Worm (Caenorhabditis elegans) whole organism, L4 larva: ENCODE data around the gene gln-3.

ENCODE experiments used
- F44E2.7 ChIP-seq: fragments of 200-800 bp; sonication (Bioruptor generic); IDR thresholded peaks from 2 replicates; pipeline ENCODE4 v2.1.2; 2022; ENCODE audit warnings: missing genetic modification characterization, missing compliant biosample characterization
- T26A8.4 ChIP-seq: fragments of 200-800 bp; sonication (Bioruptor generic); IDR thresholded peaks from 2 replicates; pipeline ENCODE4 v1.3.6; 2022; ENCODE audit warnings: missing genetic modification characterization, missing compliant biosample characterization
- aha-1 ChIP-seq: fragments of 150-350 bp; peaks from one replicate; lab custom pipeline; 2014; ENCODE audit warnings: missing biosample characterization, missing genetic modification characterization
- ceh-20 ChIP-seq: fragments of 200-800 bp; sonication (Bioruptor generic); IDR thresholded peaks from 2 replicates; pipeline ENCODE4 v1.3.6; 2022; ENCODE audit warnings: missing genetic modification reagents, missing genetic modification characterization, missing compliant biosample characterization
- cey-2 ChIP-seq: sonication (generic microtip); optimal IDR thresholded peaks from 3 replicates; lab custom pipeline; 2017; ENCODE audit warnings: missing genetic modification characterization, mild to moderate bottlenecking, missing compliant biosample characterization, antibody characterized with exemption, borderline replicate concordance; ENCODE audit not compliant: insufficient read depth
- daf-12 ChIP-seq: fragments of 150-350 bp; optimal IDR thresholded peaks from 2 replicates; lab custom pipeline; 2014; ENCODE audit warnings: missing biosample characterization, missing genetic modification reagents, missing genetic modification characterization
- daf-16 ChIP-seq, 3 experiments: sonication (generic microtip); optimal IDR thresholded peaks; 2 replicates each; lab custom pipeline; 2016 to 2017; ENCODE audit warnings: missing genetic modification characterization in 3 of 3, missing genetic modification reagents in 3 of 3, mild to moderate bottlenecking in 2 of 3, missing compliant biosample characterization in 2 of 3, missing biosample characterization in 1 of 3, moderate library complexity in 1 of 3
- dmd-6 ChIP-seq: fragments of 200-800 bp; sonication (Bioruptor generic); IDR thresholded peaks from 2 replicates; pipeline ENCODE4 v1.3.6; 2022; ENCODE audit warnings: missing genetic modification reagents, missing genetic modification characterization, missing compliant biosample characterization
- dmd-9 ChIP-seq: fragments of 200-800 bp; sonication (Bioruptor generic); IDR thresholded peaks from 2 replicates; pipeline ENCODE4 v1.3.6; 2022; ENCODE audit warnings: missing genetic modification reagents, missing genetic modification characterization, missing compliant biosample characterization
- duxl-1 ChIP-seq: sonication (generic microtip); optimal IDR thresholded peaks from 2 replicates; lab custom pipeline; 2016; ENCODE audit warnings: mild to moderate bottlenecking, missing genetic modification characterization, moderate library complexity, missing compliant biosample characterization; ENCODE audit not compliant: poor library complexity
- dve-1 ChIP-seq: sonication (generic microtip); optimal IDR thresholded peaks from 2 replicates; lab custom pipeline; 2017; ENCODE audit warnings: antibody characterized with exemption, mild to moderate bottlenecking, missing genetic modification characterization, missing compliant biosample characterization; ENCODE audit not compliant: insufficient read depth
- fkh-10 ChIP-seq: fragments of 150-350 bp; optimal IDR thresholded peaks from 2 replicates; lab custom pipeline; 2014; ENCODE audit warnings: missing biosample characterization, missing genetic modification reagents, missing genetic modification characterization
- hif-1 ChIP-seq, 2 experiments: sonication (generic microtip); optimal IDR thresholded peaks; 2 replicates each; lab custom pipeline; 2016 to 2017; ENCODE audit warnings: missing compliant biosample characterization in 2 of 2, missing genetic modification characterization in 2 of 2, missing genetic modification reagents in 2 of 2, missing genotype in 2 of 2, mild to moderate bottlenecking in 1 of 2
- hlh-11 ChIP-seq: fragments of 200-800 bp; sonication (Bioruptor generic); optimal IDR thresholded peaks from 2 replicates; lab custom pipeline; 2018; ENCODE audit warnings: mild to moderate bottlenecking, missing genetic modification characterization, missing compliant biosample characterization
- hmg-1.1 ChIP-seq: fragments of 200-800 bp; sonication (Bioruptor generic); IDR thresholded peaks from 2 replicates; pipeline ENCODE4 v1.3.6; 2022; ENCODE audit warnings: missing genetic modification reagents, missing genetic modification characterization, missing compliant biosample characterization
- lin-1 ChIP-seq: fragments of 200-800 bp; sonication (Bioruptor generic); IDR thresholded peaks from 2 replicates; pipeline ENCODE4 v1.3.6; 2022; ENCODE audit warnings: missing genetic modification reagents, missing genetic modification characterization, missing compliant biosample characterization
- lsy-2 ChIP-seq, 2 experiments: fragments of 150-350 bp in 1 of 2; sonication (generic microtip) in 1 of 2; optimal IDR thresholded peaks; 2 replicates each; lab custom pipeline; 2014 to 2017; ENCODE audit warnings: missing biosample characterization in 2 of 2, missing genetic modification characterization in 2 of 2
- mdt-29 ChIP-seq: fragments of 200-800 bp; sonication (Bioruptor generic); IDR thresholded peaks from 2 replicates; pipeline ENCODE4 v1.3.6; 2022; ENCODE audit warnings: missing genetic modification reagents, missing genetic modification characterization, missing compliant biosample characterization
- mep-1 ChIP-seq: fragments of 150-350 bp; sonication (generic microtip); optimal IDR thresholded peaks from 3 replicates; lab custom pipeline; 2014; ENCODE audit warnings: missing biosample characterization, missing genetic modification characterization
- mes-2 ChIP-seq: sonication (generic microtip); optimal IDR thresholded peaks from 2 replicates; lab custom pipeline; 2016; ENCODE audit warnings: missing genotype, mild to moderate bottlenecking, missing genetic modification characterization, missing compliant biosample characterization; ENCODE audit not compliant: poor library complexity, severe bottlenecking
- mxl-3 ChIP-seq: fragments of 200-800 bp; sonication (Bioruptor generic); optimal IDR thresholded peaks from 2 replicates; lab custom pipeline; 2018; ENCODE audit warnings: mild to moderate bottlenecking, missing genetic modification characterization, missing compliant biosample characterization
- nhr-102 ChIP-seq: sonication (generic microtip); optimal IDR thresholded peaks from 2 replicates; lab custom pipeline; 2016; ENCODE audit warnings: mild to moderate bottlenecking, missing genetic modification characterization, moderate library complexity, missing compliant biosample characterization
- nhr-42 ChIP-seq: fragments of 200-800 bp; sonication (Bioruptor generic); IDR thresholded peaks from 2 replicates; pipeline ENCODE4 v1.3.6; 2022; ENCODE audit warnings: missing genetic modification characterization, missing compliant biosample characterization
- nhr-76 ChIP-seq: fragments of 150-350 bp; optimal IDR thresholded peaks from 2 replicates; lab custom pipeline; 2014; ENCODE audit warnings: missing biosample characterization, missing genetic modification characterization
- nhr-77 ChIP-seq: fragments of 150-350 bp; optimal IDR thresholded peaks from 2 replicates; lab custom pipeline; 2014; ENCODE audit warnings: missing biosample characterization, missing genetic modification characterization
- pha-4 ChIP-seq, 2 experiments: fragments of 150-350 bp in 1 of 2; fragments of 200-800 bp in 1 of 2; sonication (Bioruptor generic) in 1 of 2; IDR thresholded peaks in 1 of 2; optimal IDR thresholded peaks in 1 of 2; 2 replicates each; pipeline versions ENCODE4 v1.3.6 to Lab custom; 2014 to 2022; ENCODE audit warnings: missing genetic modification characterization in 2 of 2, missing genetic modification reagents in 2 of 2, missing biosample characterization in 1 of 2, missing compliant biosample characterization in 1 of 2
- php-3 ChIP-seq: fragments of 200-800 bp; sonication (Bioruptor generic); IDR thresholded peaks from 2 replicates; pipeline ENCODE4 v1.3.6; 2022; ENCODE audit warnings: missing genetic modification reagents, missing genetic modification characterization, missing compliant biosample characterization
- sdz-12 ChIP-seq: fragments of 200-800 bp; sonication (Bioruptor generic); optimal IDR thresholded peaks from 2 replicates; lab custom pipeline; 2018; ENCODE audit warnings: mild to moderate bottlenecking, missing genetic modification characterization, missing compliant biosample characterization
- snpc-1.2 ChIP-seq: fragments of 200-800 bp; sonication (Bioruptor generic); IDR thresholded peaks from 2 replicates; pipeline ENCODE4 v1.3.6; 2022; ENCODE audit warnings: missing genetic modification reagents, missing genetic modification characterization, missing compliant biosample characterization
- unc-130 ChIP-seq: sonication (generic microtip); optimal IDR thresholded peaks from 2 replicates; lab custom pipeline; 2016; ENCODE audit warnings: missing genetic modification reagents, missing genetic modification characterization, missing compliant biosample characterization
- unc-39 ChIP-seq: sonication (generic microtip); optimal IDR thresholded peaks from 2 replicates; lab custom pipeline; 2017; ENCODE audit warnings: missing biosample characterization, missing genetic modification characterization
- unc-62 ChIP-seq, 3 experiments: fragments of 150-350 bp in 1 of 3; sonication (generic microtip); optimal IDR thresholded peaks in 2 of 3; peaks in 1 of 3; 1 replicate in 1 of 3; 2 replicates in 2 of 3; lab custom pipeline; 2014 to 2017; ENCODE audit warnings: missing biosample characterization in 3 of 3, missing genetic modification characterization in 3 of 3, missing genetic modification reagents in 3 of 3, missing genotype in 1 of 3
- zfp-3 ChIP-seq: fragments of 200-800 bp; sonication (Bioruptor generic); conservative IDR thresholded peaks from 2 replicates; pipeline ENCODE4 v1.3.6; 2022; ENCODE audit warnings: missing genetic modification reagents, missing genetic modification characterization, missing compliant biosample characterization

Gene gln-3

DNA sequence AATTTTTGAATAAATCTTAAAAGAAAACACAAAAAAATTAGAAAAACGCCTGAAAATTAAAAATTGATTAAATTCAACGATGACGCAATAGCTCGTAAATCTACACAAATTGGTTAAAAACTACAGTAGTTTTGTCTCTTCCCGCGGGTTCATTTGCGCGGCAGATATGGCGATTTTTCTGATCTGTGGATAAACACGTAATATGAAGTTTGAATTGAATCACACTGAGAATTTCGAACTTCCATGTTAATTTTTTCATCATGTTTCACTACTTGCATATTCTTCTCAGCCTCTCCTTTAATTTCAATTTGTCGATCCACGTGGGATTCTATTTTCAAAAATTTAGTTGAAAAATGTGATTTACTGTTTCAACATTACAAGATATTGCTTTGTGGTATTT lies 3.1 kb downstream of the gln-3 start:
- TF ChIP-seq duxl-1 (tag; lab: Kevin White, UChicago) (peak; percentile 62), ceh-20 (GFP tag; lab: Robert Waterston, UW) (peak; percentile 43; the same call in 1 of the 2 replicates), dve-1 (tag; lab: Kevin White, UChicago) (peak; percentile 55), T26A8.4 (peak; percentile 41), snpc-1.2 (peak; percentile 90), php-3 (0 out of 2 replicates have a peak, but pooled peaks have one; percentile 39), nhr-102 (tag; lab: Kevin White, UChicago) (peak; percentile 13), mep-1 (tag; lab: Kevin White, UChicago) (peak; percentile 69), lsy-2 (tag; optimal IDR thresholded peaks at IDR 0.05; lab: Kevin White, UChicago) (peak in 1 of 2 experiments; percentile 6), sdz-12 (GFP tag; lab: Kevin White, UChicago) (peak; percentile 16), daf-16 (GFP tag; optimal IDR thresholded peaks at IDR 0.05; lab: Kevin White, UChicago) (peak in 1 of 2 experiments; percentile 28), daf-16 (tag; optimal IDR thresholded peaks at IDR 0.05; lab: Kevin White, UChicago) (peak; percentile 36), hlh-11 (tag; lab: Kevin White, UChicago) (peak; percentile 5), zfp-3 (GFP tag; lab: Robert Waterston, UW) (peak; percentile 83; the same call in 1 of the 2 replicates), hmg-1.1 (GFP tag; lab: Robert Waterston, UW) (peak; percentile 14; the same call in 1 of the 2 replicates), mdt-29 (GFP tag; lab: Robert Waterston, UW) (peak; percentile 44; the same call in 1 of the 2 replicates), F44E2.7 (0 out of 2 replicates have a peak, but pooled peaks have one; percentile 38), dmd-6 (GFP tag; lab: Robert Waterston, UW) (peak; percentile 15; the same call in 1 of the 2 replicates), nhr-77 (tag; lab: Kevin White, UChicago) (peak; percentile 13), nhr-42 (GFP tag; lab: Robert Waterston, UW) (peak; percentile 72; the same call in 1 of the 2 replicates)
- TF ChIP-seq, all 104 proteins: peak for 19; not testable (repeated sequence) for 85

DNA sequence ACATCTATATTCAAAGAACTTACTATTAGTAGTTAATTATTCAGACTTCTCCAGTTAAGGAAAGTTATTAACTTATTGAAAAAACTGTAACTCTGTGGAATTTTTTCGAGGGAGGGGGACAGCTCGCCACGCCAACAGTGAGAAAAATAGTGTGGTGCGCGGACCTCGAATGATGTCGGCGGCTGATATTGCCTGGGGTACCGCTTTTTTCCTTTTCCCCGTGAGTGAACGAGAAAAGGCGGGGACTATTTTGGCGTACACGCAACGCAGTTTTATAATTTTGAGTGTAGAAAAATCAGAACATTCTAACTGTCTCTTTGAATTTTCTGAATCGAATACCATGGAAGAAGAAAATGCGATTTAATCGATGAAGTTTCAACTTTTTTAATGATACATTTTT lies 16.2 kb downstream of the gln-3 start:
- TF ChIP-seq snpc-1.2: peak; percentile 75

DNA sequence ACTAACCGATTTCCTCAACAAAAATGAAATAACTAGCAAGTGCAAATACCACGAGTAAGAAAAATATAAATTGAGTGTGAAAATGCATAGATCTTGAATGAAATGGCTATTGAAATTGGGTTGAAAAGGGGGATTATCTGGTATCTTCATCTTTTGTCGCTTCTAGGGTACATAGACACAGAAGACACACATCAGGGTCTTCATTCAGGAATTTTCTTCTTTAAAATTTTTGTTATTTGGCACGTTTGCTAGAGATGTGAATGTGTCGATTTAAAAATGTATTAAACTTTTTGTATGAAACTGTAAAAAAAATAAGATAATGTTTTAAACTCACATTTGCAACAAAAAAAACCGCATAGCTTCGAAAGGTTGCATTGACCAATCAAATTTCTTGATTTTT lies 23.4 kb downstream of the gln-3 start, which contains the start of gene Y105C5B.25:
Gene Y105C5B.25 (minus strand): TSS at position 101 of the 400 bp plus-strand sequence.
- TF ChIP-seq mes-2 (tag; lab: Kevin White, UChicago): no peak
- no peak for TF ChIP-seq unc-130 (GFP tag; lab: Kevin White, UChicago)
- peak in 1 of 2 experiments; percentile 69 for TF ChIP-seq unc-62 (GFP tag; optimal IDR thresholded peaks at IDR 0.05 in 1 of 2; lab: Kevin White, UChicago)
- no peak for TF ChIP-seq unc-62 (tag; optimal IDR thresholded peaks at IDR 0.05; lab: Kevin White, UChicago)

DNA sequence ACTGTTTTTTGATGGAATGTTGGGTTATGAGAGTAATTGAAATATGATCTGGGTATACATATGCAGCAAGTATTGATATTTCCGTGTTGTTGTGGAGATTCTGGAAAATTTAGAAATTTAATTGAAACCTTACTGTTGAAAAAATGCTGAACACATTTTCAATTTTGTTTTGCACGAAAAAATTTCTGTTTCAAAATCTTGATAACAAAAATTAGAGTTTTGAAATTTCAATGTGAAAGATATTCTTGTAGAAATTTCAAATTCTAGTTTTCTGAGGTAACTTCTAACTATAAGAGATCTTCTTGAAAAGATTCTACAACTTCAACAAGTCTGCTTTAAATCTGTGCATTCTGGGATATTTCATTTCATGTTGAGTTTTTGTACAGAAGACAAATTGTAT lies 24.4 kb downstream of the gln-3 start:
- no peak for TF ChIP-seq cey-2 (tag; lab: Kevin White, UChicago)
- TF ChIP-seq hif-1 (tag; optimal IDR thresholded peaks at IDR 0.05; lab: Kevin White, UChicago): no peak
- TF ChIP-seq lin-1 (GFP tag; lab: Robert Waterston, UW): no peak
- TF ChIP-seq aha-1 (tag; lab: Kevin White, UChicago): peak; percentile 91
- TF ChIP-seq dmd-9: no peak
- peak in 1 of 2 experiments; percentile 67 for TF ChIP-seq unc-62 (GFP tag; optimal IDR thresholded peaks at IDR 0.05 in 1 of 2; lab: Kevin White, UChicago)
- no peak for TF ChIP-seq unc-62 (tag; optimal IDR thresholded peaks at IDR 0.05; lab: Kevin White, UChicago)

DNA sequence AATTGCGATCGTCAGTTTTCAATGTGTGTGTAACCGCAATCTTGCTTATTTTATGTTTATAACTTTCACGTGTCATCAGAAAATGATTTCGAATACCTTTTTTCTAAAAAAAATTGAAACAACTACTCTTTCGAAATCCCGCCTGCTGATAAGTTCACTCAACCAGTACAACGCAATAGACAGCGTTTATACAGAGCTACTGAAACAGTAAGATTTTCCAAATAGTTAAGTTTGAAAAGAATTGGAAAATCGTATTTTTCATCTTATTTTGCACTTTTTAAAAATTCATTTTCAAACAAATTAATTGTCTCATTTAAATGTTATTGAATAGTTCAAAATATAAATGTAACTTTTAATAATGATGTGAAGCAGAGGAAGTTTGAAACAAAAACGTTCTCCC lies 31.7 kb downstream of the gln-3 start:
- TF ChIP-seq mes-2 (tag; lab: Kevin White, UChicago) (no peak), fkh-10 (GFP tag; lab: Kevin White, UChicago) (no peak), pha-4 (GFP tag; IDR thresholded peaks at IDR 0.05; lab: Robert Waterston, UW) (no peak), pha-4 (tag; optimal IDR thresholded peaks at IDR 0.05; lab: Kevin White, UChicago) (no peak), php-3 (no peak), mxl-3 (GFP tag; lab: Kevin White, UChicago) (no peak), unc-39 (tag; lab: Kevin White, UChicago) (no peak), nhr-76 (tag; lab: Kevin White, UChicago) (no peak), daf-12 (tag; lab: Kevin White, UChicago) (no peak)
- TF ChIP-seq, all 104 proteins: peak for 0
